Worm (Caenorhabditis elegans) whole organism, L2 larva: ENCODE measurements around the gene jip-1.

Experiments used
- C34F6.9 ChIP-seq: fragments of 150-350 bp; optimal IDR thresholded peaks from 2 replicates; lab custom pipeline; 2014; ENCODE audit warnings: missing biosample characterization, missing genetic modification characterization
- F13H6.1 ChIP-seq: sonication (generic microtip); optimal IDR thresholded peaks from 2 replicates; lab custom pipeline; 2016; ENCODE audit warnings: missing genetic modification characterization, missing compliant biosample characterization
- R02D3.7 ChIP-seq: fragments of 150-350 bp; optimal IDR thresholded peaks from 2 replicates; lab custom pipeline; 2014; ENCODE audit warnings: missing biosample characterization, missing genetic modification characterization
- Y55F3AM.14 ChIP-seq: fragments of 200-800 bp; sonication (Bioruptor generic); optimal IDR thresholded peaks from 2 replicates; lab custom pipeline; 2018; ENCODE audit warnings: mild to moderate bottlenecking, missing genetic modification characterization, missing compliant biosample characterization
- ZK546.5 ChIP-seq: sonication (generic microtip); optimal IDR thresholded peaks from 2 replicates; lab custom pipeline; 2017; ENCODE audit warnings: missing biosample characterization, missing genetic modification characterization
- alr-1 ChIP-seq: fragments of 150-350 bp; optimal IDR thresholded peaks from 2 replicates; lab custom pipeline; 2014; ENCODE audit warnings: missing biosample characterization, missing genetic modification characterization
- ama-1 ChIP-seq: fragments of 150-350 bp; optimal IDR thresholded peaks from 2 replicates; lab custom pipeline; 2018; ENCODE audit warnings: inconsistent platforms
- ceh-16 ChIP-seq: fragments of 150-350 bp; optimal IDR thresholded peaks from 2 replicates; lab custom pipeline; 2014; ENCODE audit warnings: missing biosample characterization, missing genetic modification characterization
- crh-2 ChIP-seq: sonication (generic microtip); optimal IDR thresholded peaks from 2 replicates; lab custom pipeline; 2017; ENCODE audit warnings: missing biosample characterization, missing genetic modification characterization
- dmd-4 ChIP-seq: sonication (generic microtip); optimal IDR thresholded peaks from 2 replicates; lab custom pipeline; 2017; ENCODE audit warnings: missing biosample characterization, missing genetic modification characterization
- egl-27 ChIP-seq: sonication (generic microtip); optimal IDR thresholded peaks from 3 replicates; lab custom pipeline; 2017; ENCODE audit warnings: missing biosample characterization, missing genetic modification reagents, missing genetic modification characterization
- elt-3 ChIP-seq: sonication (generic microtip); optimal IDR thresholded peaks from 2 replicates; lab custom pipeline; 2017; ENCODE audit warnings: missing biosample characterization, missing genetic modification characterization
- fos-1 ChIP-seq: fragments of 150-350 bp; optimal IDR thresholded peaks from 2 replicates; lab custom pipeline; 2014; ENCODE audit warnings: missing biosample characterization, missing genetic modification characterization
- gmeb-1 ChIP-seq: fragments of 150-350 bp; optimal IDR thresholded peaks from 2 replicates; lab custom pipeline; 2014; ENCODE audit warnings: missing biosample characterization, missing genetic modification characterization
- lin-11 ChIP-seq: fragments of 150-350 bp; sonication (generic microtip); optimal IDR thresholded peaks from 2 replicates; lab custom pipeline; 2014; ENCODE audit warnings: missing biosample characterization, missing genetic modification characterization, inconsistent platforms, mixed read lengths
- lin-13 ChIP-seq: fragments of 150-350 bp; optimal IDR thresholded peaks from 2 replicates; lab custom pipeline; 2014; ENCODE audit warnings: missing biosample characterization, missing genetic modification reagents, missing genetic modification characterization
- lin-39 ChIP-seq: fragments of 150-350 bp; optimal IDR thresholded peaks from 2 replicates; lab custom pipeline; 2014; ENCODE audit warnings: missing biosample characterization, missing genetic modification reagents, missing genetic modification characterization
- lsy-2 ChIP-seq, 2 experiments: fragments of 150-350 bp in 1 of 2; sonication (generic microtip) in 1 of 2; optimal IDR thresholded peaks; 2 replicates each; lab custom pipeline; 2014 to 2017; ENCODE audit warnings: missing biosample characterization in 2 of 2, missing genetic modification characterization in 2 of 2
- mbf-1 ChIP-seq: sonication (generic microtip); optimal IDR thresholded peaks from 2 replicates; lab custom pipeline; 2017; ENCODE audit warnings: missing biosample characterization, missing genetic modification characterization
- mdl-1 ChIP-seq, 2 experiments: fragments of 150-350 bp in 1 of 2; sonication (generic microtip) in 1 of 2; optimal IDR thresholded peaks; 2 replicates each; lab custom pipeline; 2017; ENCODE audit warnings: missing biosample characterization in 2 of 2, missing genetic modification characterization in 2 of 2
- nhr-10 ChIP-seq: sonication (generic microtip); optimal IDR thresholded peaks from 2 replicates; lab custom pipeline; 2017; ENCODE audit warnings: missing biosample characterization, missing genetic modification characterization
- nhr-11 ChIP-seq: fragments of 150-350 bp; optimal IDR thresholded peaks from 2 replicates; lab custom pipeline; 2014; ENCODE audit warnings: missing biosample characterization, missing genetic modification characterization
- nhr-129 ChIP-seq: fragments of 150-350 bp; optimal IDR thresholded peaks from 2 replicates; lab custom pipeline; 2014; ENCODE audit warnings: missing biosample characterization, missing genetic modification characterization
- nhr-23 ChIP-seq: fragments of 150-350 bp; optimal IDR thresholded peaks from 2 replicates; lab custom pipeline; 2014; ENCODE audit warnings: missing biosample characterization, missing genetic modification reagents, missing genetic modification characterization
- nhr-25 ChIP-seq: fragments of 150-350 bp; sonication (generic microtip); optimal IDR thresholded peaks from 3 replicates; lab custom pipeline; 2014; ENCODE audit warnings: missing biosample characterization, missing genetic modification characterization
- peb-1 ChIP-seq: fragments of 150-350 bp; optimal IDR thresholded peaks from 2 replicates; lab custom pipeline; 2014; ENCODE audit warnings: missing biosample characterization, missing genetic modification characterization
- sem-4 ChIP-seq: fragments of 150-350 bp; optimal IDR thresholded peaks from 2 replicates; lab custom pipeline; 2014; ENCODE audit warnings: missing biosample characterization, missing genetic modification reagents, missing genetic modification characterization
- skn-1 ChIP-seq: sonication (generic microtip); optimal IDR thresholded peaks from 2 replicates; lab custom pipeline; 2017; ENCODE audit warnings: missing biosample characterization, missing genetic modification characterization
- sma-3 ChIP-seq: sonication (generic microtip); optimal IDR thresholded peaks from 2 replicates; lab custom pipeline; 2016; ENCODE audit warnings: missing genetic modification reagents, missing genetic modification characterization, missing compliant biosample characterization
- sma-9 ChIP-seq, 2 experiments: fragments of 150-350 bp in 1 of 2; sonication (generic microtip) in 1 of 2; optimal IDR thresholded peaks; 2 replicates each; lab custom pipeline; 2014 to 2016; ENCODE audit warnings: missing genetic modification characterization in 2 of 2, mild to moderate bottlenecking in 1 of 2, missing biosample characterization in 1 of 2, missing compliant biosample characterization in 1 of 2, missing genetic modification reagents in 1 of 2, moderate library complexity in 1 of 2
- snpc-4 ChIP-seq: fragments of 150-350 bp; optimal IDR thresholded peaks from 2 replicates; lab custom pipeline; 2014; ENCODE audit warnings: missing biosample characterization, missing genetic modification characterization
- unc-55 ChIP-seq: fragments of 150-350 bp; sonication (generic microtip); optimal IDR thresholded peaks from 3 replicates; lab custom pipeline; 2014; ENCODE audit warnings: missing biosample characterization, missing genetic modification reagents, missing genetic modification characterization
- zag-1 ChIP-seq: fragments of 150-350 bp; optimal IDR thresholded peaks from 2 replicates; lab custom pipeline; 2014; ENCODE audit warnings: missing biosample characterization, missing genetic modification characterization
- ztf-1 ChIP-seq: fragments of 200-800 bp; sonication (Bioruptor generic); conservative IDR thresholded peaks from 2 replicates; pipeline ENCODE4 v1.3.6; 2022; ENCODE audit warnings: missing genetic modification characterization, missing compliant biosample characterization
- ztf-11 ChIP-seq: sonication (generic microtip); optimal IDR thresholded peaks from 2 replicates; lab custom pipeline; 2017; ENCODE audit warnings: missing biosample characterization, missing genetic modification characterization

Gene jip-1

ce11 chrII:1344524-1345119, 17.8 kb downstream of the jip-1 start (continued):
- no peak for TF ChIP-seq elt-3 (tag; lab: Kevin White, UChicago)
- no peak for TF ChIP-seq ztf-1 (GFP tag; lab: Robert Waterston, UW)
- TF ChIP-seq crh-2 (tag; lab: Kevin White, UChicago): no peak
- TF ChIP-seq ZK546.5: no peak
- TF ChIP-seq nhr-10 (tag; lab: Kevin White, UChicago): no peak
- no peak for TF ChIP-seq skn-1 (tag; lab: Kevin White, UChicago)
- no peak for TF ChIP-seq zag-1 (tag; lab: Kevin White, UChicago)
- TF ChIP-seq ztf-11 (tag; lab: Kevin White, UChicago): no peak
- TF ChIP-seq nhr-129 (tag; lab: Kevin White, UChicago): no peak
- TF ChIP-seq sma-3 (GFP tag; lab: Kevin White, UChicago): no peak
- TF ChIP-seq lin-11 (tag; lab: Kevin White, UChicago): no peak
- TF ChIP-seq nhr-11 (tag; lab: Kevin White, UChicago): no peak
- TF ChIP-seq ceh-16: no peak
- peak; percentile 4 for TF ChIP-seq sem-4 (tag; lab: Kevin White, UChicago)
- no peak for TF ChIP-seq lin-39 (tag; lab: Kevin White, UChicago)
- peak; percentile 28 for TF ChIP-seq F13H6.1 (tag; lab: Kevin White, UChicago)
- no peak for TF ChIP-seq alr-1 (tag; lab: Kevin White, UChicago)
- TF ChIP-seq egl-27 (tag; lab: Kevin White, UChicago): no peak
- TF ChIP-seq R02D3.7 (tag; lab: Kevin White, UChicago): no peak
- TF ChIP-seq peb-1 (tag; lab: Kevin White, UChicago): no peak

ce11 chrII:1355480-1355879, 28.7 kb downstream of the jip-1 start, which contains the start of gene C13A10.1:
TSS of gene C13A10.1 (minus strand) at chrII:1355649.
- TF ChIP-seq ama-1 (no peak), peb-1 (tag; lab: Kevin White, UChicago) (no peak), fos-1 (tag; lab: Kevin White, UChicago) (peak; percentile 32)

- TF ChIP-seq snpc-4 (no peak), nhr-11 (tag; lab: Kevin White, UChicago) (no peak), unc-55 (no peak), ceh-16 (no peak), sma-3 (GFP tag; lab: Kevin White, UChicago) (no peak)
Observed at ce11 chrII:1357262-1357661, 30.5 kb downstream of the jip-1 start.

ce11 chrII:1357905-1358304, 31.1 kb downstream of the jip-1 start, which contains the start of gene C13A10.2:
TSS of gene C13A10.2 (minus strand) at chrII:1358005.
- TF ChIP-seq lin-13 (no peak), lin-39 (tag; lab: Kevin White, UChicago) (no peak), gmeb-1 (tag; lab: Kevin White, UChicago) (no peak), sma-3 (GFP tag; lab: Kevin White, UChicago) (no peak), fos-1 (tag; lab: Kevin White, UChicago) (no peak), skn-1 (tag; lab: Kevin White, UChicago) (no peak), nhr-23 (tag; lab: Kevin White, UChicago) (no peak), egl-27 (tag; lab: Kevin White, UChicago) (no peak), dmd-4 (no peak), alr-1 (tag; lab: Kevin White, UChicago) (no peak), nhr-11 (tag; lab: Kevin White, UChicago) (no peak), sma-9 (GFP tag; optimal IDR thresholded peaks at IDR 0.05; lab: Kevin White, UChicago) (no peak), sma-9 (tag; optimal IDR thresholded peaks at IDR 0.05; lab: Kevin White, UChicago) (no peak)

- TF ChIP-seq peb-1 (tag; lab: Kevin White, UChicago) (no peak), ztf-1 (GFP tag; lab: Robert Waterston, UW) (no peak), unc-55 (peak; percentile 27), lsy-2 (tag; optimal IDR thresholded peaks at IDR 0.05; lab: Kevin White, UChicago) (peak in 1 of 2 experiments; percentile 11), ZK546.5 (no peak), sma-9 (GFP tag; optimal IDR thresholded peaks at IDR 0.05; lab: Kevin White, UChicago) (no peak), sma-9 (tag; optimal IDR thresholded peaks at IDR 0.05; lab: Kevin White, UChicago) (no peak), lin-13 (no peak), ama-1 (no peak), mbf-1 (tag; lab: Kevin White, UChicago) (no peak), Y55F3AM.14 (GFP tag; lab: Kevin White, UChicago) (no peak), C34F6.9 (tag; lab: Kevin White, UChicago) (no peak), sma-3 (GFP tag; lab: Kevin White, UChicago) (no peak), mdl-1 (tag; optimal IDR thresholded peaks at IDR 0.05; lab: Kevin White, UChicago) (no peak), nhr-25 (no peak), egl-27 (tag; lab: Kevin White, UChicago) (no peak)
Observed at ce11 chrII:1360257-1360656, 33.5 kb downstream of the jip-1 start.
